Fruit fly (Drosophila melanogaster) whole organism, wandering third instar larva: ENCODE measurements around the gene CG1635.
A peak's percentile ranks its signal among the peaks of the same experiment; 100 is the strongest.

Source experiments
- CG32264 ChIP-seq: fragments of 200-800 bp; sonication (Bioruptor generic); optimal IDR thresholded peaks from 2 replicates; lab custom pipeline; 2016; ENCODE audit warnings: missing biosample characterization, missing genetic modification characterization
- CG9705 ChIP-seq: fragments of 200-800 bp; sonication (Bioruptor generic); optimal IDR thresholded peaks from 2 replicates; lab custom pipeline; 2018; ENCODE audit warnings: missing biosample characterization, mild to moderate bottlenecking, missing genetic modification characterization
- CrebA ChIP-seq: fragments of 200-800 bp; sonication (Bioruptor generic); optimal IDR thresholded peaks from 2 replicates; lab custom pipeline; 2016; ENCODE audit warnings: missing biosample characterization, mild to moderate bottlenecking, missing genetic modification characterization, borderline replicate concordance
- Dif ChIP-seq: fragments of 200-275, 200-300 bp; sonication (Bioruptor generic); optimal IDR thresholded peaks from 2 replicates; lab custom pipeline; 2018; ENCODE audit warnings: missing biosample characterization, missing genetic modification characterization; ENCODE audit not compliant: partially characterized antibody
- GATAd ChIP-seq: sonication (Bioruptor generic); optimal IDR thresholded peaks from 2 replicates; lab custom pipeline; 2016; ENCODE audit warnings: missing biosample characterization, missing genetic modification characterization
- Hnf4 ChIP-seq: fragments of 200-800 bp; sonication (Bioruptor generic); optimal IDR thresholded peaks from 2 replicates; lab custom pipeline; 2016; ENCODE audit warnings: missing biosample characterization, mild to moderate bottlenecking, missing genetic modification characterization
- Hr78 ChIP-seq: fragments of >200 bp; optimal IDR thresholded peaks from 2 replicates; lab custom pipeline; 2017; ENCODE audit warnings: missing biosample characterization, missing genetic modification characterization
- Hr83 ChIP-seq: fragments of 200-300 bp; sonication (Bioruptor generic); optimal IDR thresholded peaks from 2 replicates; lab custom pipeline; 2016; ENCODE audit warnings: missing biosample characterization, mild to moderate bottlenecking, missing genetic modification characterization, moderate library complexity; ENCODE audit not compliant: poor library complexity, severe bottlenecking
- Jra ChIP-seq: sonication (Bioruptor generic); optimal IDR thresholded peaks from 2 replicates; lab custom pipeline; 2016; ENCODE audit warnings: missing biosample characterization, missing genetic modification characterization
- Mio ChIP-seq: sonication (Bioruptor generic); optimal IDR thresholded peaks from 2 replicates; lab custom pipeline; 2016; ENCODE audit warnings: missing biosample characterization, missing genetic modification characterization
- Myc ChIP-seq: fragments of >200 bp; optimal IDR thresholded peaks from 2 replicates; lab custom pipeline; 2017
- N ChIP-seq: fragments of >200 bp; optimal IDR thresholded peaks from 2 replicates; lab custom pipeline; 2018; ENCODE audit warnings: missing biosample characterization, missing external identifiers, missing genetic modification characterization
- OdsH ChIP-seq: fragments of 200-800 bp; sonication (Bioruptor generic); optimal IDR thresholded peaks from 2 replicates; lab custom pipeline; 2016; ENCODE audit warnings: missing biosample characterization, mild to moderate bottlenecking, missing genetic modification characterization
- Rel ChIP-seq, 2 experiments: fragments of 200-800 bp; sonication (Bioruptor generic) in 1 of 2; optimal IDR thresholded peaks; 2 replicates in 1 of 2; 3 replicates in 1 of 2; lab custom pipeline; 2016 to 2019; ENCODE audit warnings: mild to moderate bottlenecking in 2 of 2, missing biosample characterization in 2 of 2, missing genetic modification characterization in 2 of 2, moderate library complexity in 1 of 2
- Vsx2 ChIP-seq: fragments of 200-300, 225-300 bp; sonication (Bioruptor generic); optimal IDR thresholded peaks from 2 replicates; lab custom pipeline; 2018; ENCODE audit warnings: missing biosample characterization, missing genetic modification characterization; ENCODE audit not compliant: partially characterized antibody
- br ChIP-seq: fragments of 200-800 bp; sonication (Bioruptor generic); optimal IDR thresholded peaks from 2 replicates; lab custom pipeline; 2016; ENCODE audit warnings: missing biosample characterization, missing genetic modification characterization
- brk ChIP-seq: fragments of 200-800 bp; sonication (Bioruptor generic); optimal IDR thresholded peaks from 2 replicates; lab custom pipeline; 2016; ENCODE audit warnings: missing biosample characterization, mild to moderate bottlenecking, missing genetic modification characterization
- dmrt93B ChIP-seq: fragments of 200-800 bp; sonication (Bioruptor generic); optimal IDR thresholded peaks from 2 replicates; lab custom pipeline; 2018; ENCODE audit warnings: missing biosample characterization, mild to moderate bottlenecking, missing genetic modification characterization
- ey ChIP-seq: fragments of 200-800 bp; sonication (Bioruptor generic); optimal IDR thresholded peaks from 2 replicates; lab custom pipeline; 2016; ENCODE audit warnings: missing biosample characterization, missing genetic modification characterization
- foxo ChIP-seq, 2 experiments: fragments of 200-800 bp; sonication (Bioruptor generic); optimal IDR thresholded peaks; 2 replicates in 1 of 2; 3 replicates in 1 of 2; lab custom pipeline; 2016 to 2017; ENCODE audit warnings: missing biosample characterization in 2 of 2, missing genetic modification characterization in 2 of 2
- fru ChIP-seq: fragments of 200-800 bp; sonication (Bioruptor generic); optimal IDR thresholded peaks from 3 replicates; lab custom pipeline; 2016; ENCODE audit warnings: missing biosample characterization, mild to moderate bottlenecking, missing genetic modification characterization
- h ChIP-seq: fragments of 200-800 bp; sonication (Bioruptor generic); optimal IDR thresholded peaks from 3 replicates; lab custom pipeline; 2016; ENCODE audit warnings: missing biosample characterization, mild to moderate bottlenecking, missing genetic modification characterization
- lola ChIP-seq: fragments of >200 bp; optimal IDR thresholded peaks from 2 replicates; lab custom pipeline; 2017; ENCODE audit warnings: missing biosample characterization, missing genetic modification characterization
- psq ChIP-seq: fragments of 200-800 bp; sonication (Bioruptor generic); optimal IDR thresholded peaks from 3 replicates; lab custom pipeline; 2017; ENCODE audit warnings: missing biosample characterization, mild to moderate bottlenecking, missing genetic modification characterization, moderate library complexity
- rgr ChIP-seq: fragments of 200-800 bp; sonication (Bioruptor generic); optimal IDR thresholded peaks from 3 replicates; lab custom pipeline; 2016; ENCODE audit warnings: missing biosample characterization, mild to moderate bottlenecking, missing genetic modification characterization
- sage ChIP-seq: fragments of 200-800 bp; sonication (Bioruptor generic); optimal IDR thresholded peaks from 2 replicates; lab custom pipeline; 2016; ENCODE audit warnings: missing biosample characterization, mild to moderate bottlenecking, missing genetic modification characterization
- sv ChIP-seq: fragments of 200-800 bp; sonication (Bioruptor generic); optimal IDR thresholded peaks from 3 replicates; lab custom pipeline; 2016; ENCODE audit warnings: missing biosample characterization, missing genetic modification characterization
- tai ChIP-seq: sonication (Bioruptor generic); optimal IDR thresholded peaks from 2 replicates; lab custom pipeline; 2016; ENCODE audit warnings: missing biosample characterization, missing genetic modification characterization
- usp ChIP-seq: fragments of >200 bp; optimal IDR thresholded peaks from 2 replicates; lab custom pipeline; 2017; ENCODE audit warnings: missing biosample characterization, missing genetic modification characterization
- woc ChIP-seq: sonication (Bioruptor generic); optimal IDR thresholded peaks from 2 replicates; lab custom pipeline; 2016; ENCODE audit warnings: missing biosample characterization, mild to moderate bottlenecking, missing genetic modification characterization

The CG1635 gene

dm6 chr3R:31542721-31543120, 45.8 kb upstream of the CG1635 start, which contains the start of gene nyo:
nyo (plus strand) TSS chr3R:31543032.
- TF ChIP-seq Dif (GFP tag; lab: Kevin White, UChicago), result peak; percentile 6
- TF ChIP-seq Mio (GFP tag; lab: Kevin White, UChicago), result no peak

DNA sequence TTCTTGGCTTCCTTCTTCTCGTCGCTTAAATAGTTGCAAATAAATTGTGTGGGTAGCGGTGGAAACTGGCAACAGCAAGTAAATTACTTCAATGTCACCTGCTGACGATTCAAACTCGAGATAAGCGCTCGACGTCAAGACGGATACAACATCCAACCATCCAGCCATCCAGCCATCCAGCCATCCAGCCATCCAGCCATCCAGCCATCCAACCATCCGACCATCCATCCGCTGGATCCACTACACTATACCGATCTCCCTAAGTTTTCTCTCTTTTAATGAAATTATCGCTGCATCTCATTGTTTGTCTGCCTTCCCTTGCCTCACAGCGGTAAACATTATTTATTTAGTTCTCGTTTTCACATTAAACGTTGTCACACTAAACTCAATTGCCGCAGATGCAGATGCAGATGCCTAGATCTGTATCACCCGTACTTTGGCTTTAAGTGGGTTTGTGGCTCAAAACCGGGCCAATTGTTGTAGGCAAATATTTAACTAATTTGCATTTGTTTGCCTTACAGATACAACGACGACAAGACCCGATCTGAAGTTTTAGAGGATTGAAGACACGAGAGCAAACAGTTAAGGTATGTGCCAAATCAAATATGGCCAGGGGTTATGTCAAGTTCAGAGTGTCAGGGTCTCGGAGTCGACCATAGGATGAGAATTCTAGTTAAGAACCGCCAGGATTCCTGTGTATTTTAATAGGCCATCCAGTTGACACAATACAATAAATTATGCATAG, 39.5 kb upstream of the CG1635 start:
- no peak for TF ChIP-seq tai (GFP tag; lab: Kevin White, UChicago)
- TF ChIP-seq woc, result no peak
- TF ChIP-seq GATAd (GFP tag; lab: Kevin White, UChicago), result no peak
- TF ChIP-seq Myc (lab: Kevin White, UChicago), result no peak
- TF ChIP-seq OdsH, result no peak
- TF ChIP-seq usp (GFP tag; lab: Kevin White, UChicago), result no peak
- TF ChIP-seq Jra, result no peak
- no peak for TF ChIP-seq sv (GFP tag; lab: Kevin White, UChicago)
- TF ChIP-seq h (GFP tag; lab: Kevin White, UChicago), result no peak
- TF ChIP-seq Vsx2 (GFP tag; lab: Kevin White, UChicago), result no peak
- no peak for TF ChIP-seq rgr

dm6 chr3R:31550910-31551309, 37.6 kb upstream of the CG1635 start:
- no peak for TF ChIP-seq brk (GFP tag; lab: Kevin White, UChicago)
- no peak for TF ChIP-seq br
- TF ChIP-seq Hr78 (GFP tag; lab: Kevin White, UChicago), result no peak
- no peak for TF ChIP-seq Jra
- no peak for TF ChIP-seq lola
- TF ChIP-seq Myc (lab: Kevin White, UChicago), result no peak
- no peak for TF ChIP-seq CG9705
- TF ChIP-seq psq (GFP tag; lab: Kevin White, UChicago), result no peak
- TF ChIP-seq tai (GFP tag; lab: Kevin White, UChicago), result no peak

dm6 chr3R:31558720-31559280, 29.7 kb upstream of the CG1635 start:
- TF ChIP-seq fru (GFP tag; lab: Kevin White, UChicago), result no peak
- no peak for TF ChIP-seq rgr
- no peak for TF ChIP-seq Jra
- TF ChIP-seq Hr83, result no peak
- no peak for TF ChIP-seq CG9705
- TF ChIP-seq ey (GFP tag; lab: Kevin White, UChicago), result no peak
- TF ChIP-seq dmrt93B (GFP tag; lab: Kevin White, UChicago), result no peak
- no peak for TF ChIP-seq usp (GFP tag; lab: Kevin White, UChicago)
- TF ChIP-seq sage (GFP tag; lab: Kevin White, UChicago), result no peak
- TF ChIP-seq foxo (GFP tag; optimal IDR thresholded peaks at IDR 0.05; lab: Kevin White, UChicago), result no peak
- TF ChIP-seq psq (GFP tag; lab: Kevin White, UChicago), result no peak
- no peak for TF ChIP-seq Dif (GFP tag; lab: Kevin White, UChicago)
- no peak for TF ChIP-seq Myc (lab: Kevin White, UChicago)
- TF ChIP-seq N (GFP tag; lab: Kevin White, UChicago), result no peak
- no peak for TF ChIP-seq Vsx2 (GFP tag; lab: Kevin White, UChicago)
- no peak for TF ChIP-seq Hnf4 (GFP tag; lab: Kevin White, UChicago)
- no peak for TF ChIP-seq GATAd (GFP tag; lab: Kevin White, UChicago)
- TF ChIP-seq Mio (GFP tag; lab: Kevin White, UChicago), result no peak
- no peak for TF ChIP-seq Rel (GFP tag; optimal IDR thresholded peaks at IDR 0.05; lab: Kevin White, UChicago)
- no peak for TF ChIP-seq Rel (tag; optimal IDR thresholded peaks at IDR 0.05; lab: Kevin White, UChicago)
- TF ChIP-seq CG32264 (GFP tag; lab: Kevin White, UChicago), result no peak

- TF ChIP-seq lola, result no peak
- TF ChIP-seq dmrt93B (GFP tag; lab: Kevin White, UChicago), result no peak
- TF ChIP-seq woc, result no peak
- TF ChIP-seq fru (GFP tag; lab: Kevin White, UChicago), result no peak
- TF ChIP-seq rgr, result no peak
- no peak for TF ChIP-seq OdsH
- no peak for TF ChIP-seq CrebA (GFP tag; lab: Kevin White, UChicago)
- no peak for TF ChIP-seq sv (GFP tag; lab: Kevin White, UChicago)
- TF ChIP-seq Vsx2 (GFP tag; lab: Kevin White, UChicago), result no peak
- TF ChIP-seq Hnf4 (GFP tag; lab: Kevin White, UChicago), result no peak
- TF ChIP-seq usp (GFP tag; lab: Kevin White, UChicago), result no peak
Measured at dm6 chr3R:31559781-31560180, 28.7 kb upstream of the CG1635 start.
